Worm (Caenorhabditis elegans) whole organism, young adult: Measurements from ENCODE around the gene malt-1.

Experiments used
- B0019.2 ChIP-seq: fragments of 200-800 bp; sonication (Bioruptor generic); conservative IDR thresholded peaks from 2 replicates; pipeline ENCODE4 v1.3.6; 2022; ENCODE audit warnings: missing genetic modification reagents, missing genetic modification characterization, missing compliant biosample characterization
- B0035.1 ChIP-seq: sonication (generic microtip); optimal IDR thresholded peaks from 2 replicates; lab custom pipeline; 2016; ENCODE audit warnings: missing genetic modification characterization, mild to moderate bottlenecking, missing compliant biosample characterization, missing genotype, missing genetic modification reagents
- T26A5.8 ChIP-seq: sonication (generic microtip); optimal IDR thresholded peaks from 2 replicates; lab custom pipeline; 2016; ENCODE audit warnings: missing genetic modification characterization, missing compliant biosample characterization
- Y53G8AR.9 ChIP-seq: fragments of 200-800 bp; sonication (Bioruptor generic); conservative IDR thresholded peaks from 2 replicates; pipeline ENCODE4 v1.3.6; 2022; ENCODE audit warnings: missing genetic modification reagents, missing genetic modification characterization, missing compliant biosample characterization
- Y56A3A.18 ChIP-seq: fragments of 200-800 bp; sonication (Bioruptor generic); IDR thresholded peaks from 2 replicates; pipeline ENCODE4 v1.3.6; 2022; ENCODE audit warnings: missing genetic modification reagents, missing genetic modification characterization, missing compliant biosample characterization
- Y79H2A.3 ChIP-seq: fragments of 200-800 bp; sonication (Bioruptor generic); conservative IDR thresholded peaks from 2 replicates; pipeline ENCODE4 v1.3.6; 2022; ENCODE audit warnings: missing genetic modification reagents, missing genetic modification characterization, missing compliant biosample characterization
- Y95B8A.8 ChIP-seq: fragments of 200-800 bp; sonication (Bioruptor generic); IDR thresholded peaks from 2 replicates; pipeline ENCODE4 v1.3.6; 2022; ENCODE audit warnings: missing genetic modification reagents, missing genetic modification characterization, missing compliant biosample characterization
- ZK185.1 ChIP-seq: sonication (generic microtip); optimal IDR thresholded peaks from 2 replicates; lab custom pipeline; 2016; ENCODE audit warnings: mild to moderate bottlenecking, missing genetic modification characterization, missing compliant biosample characterization; ENCODE audit not compliant: poor library complexity, severe bottlenecking
- ama-1 ChIP-seq, 3 experiments: fragments of 150-350 bp in 1 of 3; sonication (generic microtip) in 2 of 3; optimal IDR thresholded peaks; 2 replicates each; lab custom pipeline; 2014 to 2018; ENCODE audit warnings: missing biosample characterization in 2 of 3, missing genetic modification characterization in 2 of 3, missing genetic modification reagents in 2 of 3
- aptf-3 ChIP-seq: fragments of 200-800 bp; sonication (Bioruptor generic); IDR thresholded peaks from 2 replicates; pipeline ENCODE4 v1.3.6; 2022; ENCODE audit warnings: missing genetic modification characterization, missing compliant biosample characterization
- atf-7 ChIP-seq: sonication (generic microtip); optimal IDR thresholded peaks from 2 replicates; lab custom pipeline; 2017; ENCODE audit warnings: mild to moderate bottlenecking, missing genetic modification characterization, missing compliant biosample characterization
- athp-1 ChIP-seq: sonication (generic microtip); optimal IDR thresholded peaks from 2 replicates; lab custom pipeline; 2017; ENCODE audit warnings: mild to moderate bottlenecking, missing genetic modification characterization, missing compliant biosample characterization
- attf-3 ChIP-seq: fragments of 200-800 bp; sonication (Bioruptor generic); conservative IDR thresholded peaks from 2 replicates; pipeline ENCODE4 v1.3.6; 2022; ENCODE audit warnings: missing genetic modification reagents, missing genetic modification characterization, missing compliant biosample characterization
- bed-2 ChIP-seq: fragments of 200-800 bp; sonication (Bioruptor generic); IDR thresholded peaks from 2 replicates; pipeline ENCODE4 v1.3.6; 2022; ENCODE audit warnings: missing genetic modification reagents, missing genetic modification characterization, missing compliant biosample characterization
- ceh-27 ChIP-seq: fragments of 200-800 bp; sonication (Bioruptor generic); optimal IDR thresholded peaks from 2 replicates; lab custom pipeline; 2018; ENCODE audit warnings: mild to moderate bottlenecking, missing genetic modification characterization, moderate library complexity, missing compliant biosample characterization
- ceh-40 ChIP-seq: fragments of 200-800 bp; sonication (Bioruptor generic); IDR thresholded peaks from 2 replicates; pipeline ENCODE4 v1.3.6; 2022; ENCODE audit warnings: missing genetic modification characterization, missing compliant biosample characterization
- ceh-58 ChIP-seq: fragments of 200-800 bp; sonication (Bioruptor generic); IDR thresholded peaks from 2 replicates; pipeline ENCODE4 v1.3.6; 2022; ENCODE audit warnings: missing genetic modification characterization, missing compliant biosample characterization
- ceh-91 ChIP-seq: fragments of 200-800 bp; sonication (Bioruptor generic); IDR thresholded peaks from 2 replicates; pipeline ENCODE4 v1.3.6; 2022; ENCODE audit warnings: missing genetic modification reagents, missing genetic modification characterization, missing compliant biosample characterization
- dpff-1 ChIP-seq: sonication (generic microtip); optimal IDR thresholded peaks from 2 replicates; lab custom pipeline; 2017; ENCODE audit warnings: mild to moderate bottlenecking, missing genetic modification characterization, missing compliant biosample characterization
- egl-44 ChIP-seq: fragments of 200-800 bp; sonication (Bioruptor generic); IDR thresholded peaks from 2 replicates; pipeline ENCODE4 v1.3.6; 2022; ENCODE audit warnings: missing genetic modification reagents, missing genetic modification characterization, missing compliant biosample characterization
- egrh-3 ChIP-seq: fragments of 200-800 bp; sonication (Bioruptor generic); IDR thresholded peaks from 2 replicates; pipeline ENCODE4 v1.3.6; 2022; ENCODE audit warnings: missing genetic modification reagents, missing genetic modification characterization, missing compliant biosample characterization
- ekl-4 ChIP-seq: fragments of 200-800 bp; sonication (Bioruptor generic); IDR thresholded peaks from 2 replicates; pipeline ENCODE4 v1.3.6; 2022; ENCODE audit warnings: missing genetic modification reagents, missing genetic modification characterization, missing compliant biosample characterization
- let-607 ChIP-seq, 2 experiments: fragments of 200-800 bp in 1 of 2; sonication (Bioruptor generic) in 1 of 2; sonication (generic microtip) in 1 of 2; optimal IDR thresholded peaks; 2 replicates each; lab custom pipeline; 2016 to 2018; ENCODE audit warnings: mild to moderate bottlenecking in 2 of 2, missing compliant biosample characterization in 2 of 2, missing genetic modification characterization in 2 of 2, moderate library complexity in 2 of 2, missing genotype in 1 of 2
- lsy-27 ChIP-seq: sonication (generic microtip); optimal IDR thresholded peaks from 2 replicates; lab custom pipeline; 2017; ENCODE audit warnings: missing genetic modification characterization, mild to moderate bottlenecking, missing compliant biosample characterization, antibody characterized with exemption, missing genotype, borderline replicate concordance; ENCODE audit not compliant: insufficient read depth
- mes-4 ChIP-seq: sonication (generic microtip); optimal IDR thresholded peaks from 2 replicates; lab custom pipeline; 2016; ENCODE audit warnings: missing genotype, missing genetic modification characterization, missing compliant biosample characterization
- nfya-1 ChIP-seq: sonication (generic microtip); optimal IDR thresholded peaks from 2 replicates; lab custom pipeline; 2017; ENCODE audit warnings: antibody characterized with exemption, missing compliant biosample characterization, missing genetic modification characterization, borderline replicate concordance; ENCODE audit not compliant: insufficient read depth
- nhr-179 ChIP-seq: sonication (generic microtip); optimal IDR thresholded peaks from 2 replicates; lab custom pipeline; 2016; ENCODE audit warnings: mild to moderate bottlenecking, missing genetic modification characterization, missing compliant biosample characterization
- nhr-27 ChIP-seq: fragments of 200-800 bp; sonication (Bioruptor generic); optimal IDR thresholded peaks from 2 replicates; lab custom pipeline; 2018; ENCODE audit warnings: mild to moderate bottlenecking, missing genetic modification characterization, moderate library complexity, missing compliant biosample characterization
- pha-4 ChIP-seq: fragments of 150-350 bp; sonication (generic microtip); optimal IDR thresholded peaks from 2 replicates; lab custom pipeline; 2014; ENCODE audit warnings: missing biosample characterization, missing genetic modification reagents, missing genetic modification characterization
- sdz-38 ChIP-seq: sonication (generic microtip); optimal IDR thresholded peaks from 2 replicates; lab custom pipeline; 2016; ENCODE audit warnings: missing genotype, missing genetic modification characterization, missing compliant biosample characterization
- sea-2 ChIP-seq: fragments of 200-800 bp; sonication (Bioruptor generic); IDR thresholded peaks from 2 replicates; pipeline ENCODE4 v1.3.6; 2022; ENCODE audit warnings: missing genetic modification characterization, missing compliant biosample characterization
- zfh-2 ChIP-seq: fragments of 200-800 bp; sonication (Bioruptor generic); conservative IDR thresholded peaks from 2 replicates; pipeline ENCODE4 v1.3.6; 2022; ENCODE audit warnings: missing genetic modification reagents, missing genetic modification characterization, missing compliant biosample characterization
- ztf-18 ChIP-seq: sonication (generic microtip); optimal IDR thresholded peaks from 2 replicates; lab custom pipeline; 2016; ENCODE audit warnings: missing genotype, mild to moderate bottlenecking, missing genetic modification characterization, missing compliant biosample characterization
- ztf-22 ChIP-seq: fragments of 200-800 bp; sonication (Bioruptor generic); optimal IDR thresholded peaks from 2 replicates; lab custom pipeline; 2018; ENCODE audit warnings: mild to moderate bottlenecking, missing genetic modification characterization, moderate library complexity, missing compliant biosample characterization
- ztf-3 ChIP-seq: fragments of 200-800 bp; sonication (Bioruptor generic); optimal IDR thresholded peaks from 2 replicates; lab custom pipeline; 2018; ENCODE audit warnings: mild to moderate bottlenecking, missing genetic modification characterization, missing compliant biosample characterization

Gene malt-1

DNA sequence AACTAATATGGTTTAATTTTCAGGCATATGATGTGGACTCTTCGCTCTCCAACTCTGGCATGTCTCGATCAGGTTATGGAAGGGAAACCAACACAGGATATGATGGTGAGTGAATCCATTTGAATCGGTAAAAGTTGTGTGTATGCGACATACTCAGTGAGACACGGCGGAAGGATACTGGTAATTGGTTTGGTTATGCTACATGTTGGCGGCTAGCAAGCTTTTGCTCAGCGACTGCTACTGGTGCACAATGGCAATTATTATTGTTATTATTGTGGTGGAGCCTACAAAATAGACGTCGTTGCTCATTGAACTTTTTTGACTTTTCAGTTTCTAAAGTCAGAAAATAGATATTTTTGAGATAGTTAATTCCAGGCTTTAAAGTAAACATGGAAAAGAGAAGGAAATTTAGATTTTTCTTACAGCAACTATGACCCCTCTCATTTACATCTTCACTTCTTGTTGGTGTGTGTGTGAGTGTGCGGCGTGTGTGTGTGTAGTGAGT, 10.3 kb downstream of the malt-1 start:
- TF ChIP-seq ztf-3 (GFP tag; lab: Kevin White, UChicago) (no peak), T26A5.8 (tag; lab: Kevin White, UChicago) (no peak), ama-1 (optimal IDR thresholded peaks at IDR 0.05; lab: Kevin White, UChicago) (no peak), ama-1 (GFP tag; optimal IDR thresholded peaks at IDR 0.05; lab: Kevin White, UChicago) (no peak), atf-7 (tag; lab: Kevin White, UChicago) (no peak), let-607 (tag; optimal IDR thresholded peaks at IDR 0.05; lab: Kevin White, UChicago) (no peak)
- TF ChIP-seq, all 124 proteins: peak for 0

- TF ChIP-seq nhr-27 (tag; lab: Kevin White, UChicago) (no peak), B0019.2 (no peak), Y56A3A.18 (GFP tag; lab: Robert Waterston, UW) (no peak), lsy-27 (tag; lab: Kevin White, UChicago) (no peak), Y53G8AR.9 (GFP tag; lab: Robert Waterston, UW) (no peak), B0035.1 (tag; lab: Kevin White, UChicago) (no peak), egrh-3 (GFP tag; lab: Robert Waterston, UW) (no peak), ceh-27 (GFP tag; lab: Kevin White, UChicago) (no peak), athp-1 (tag; lab: Kevin White, UChicago) (no peak), Y79H2A.3 (GFP tag; lab: Robert Waterston, UW) (no peak), zfh-2 (no peak), ekl-4 (GFP tag; lab: Robert Waterston, UW) (no peak), dpff-1 (no peak), pha-4 (tag; lab: Kevin White, UChicago) (no peak), sea-2 (GFP tag; lab: Robert Waterston, UW) (no peak), ztf-18 (tag; lab: Kevin White, UChicago) (no peak), nfya-1 (tag; lab: Kevin White, UChicago) (no peak), mes-4 (tag; lab: Kevin White, UChicago) (no peak)
Observed at ce11 chrII:6939873-6940272, 11.2 kb downstream of the malt-1 start.

DNA sequence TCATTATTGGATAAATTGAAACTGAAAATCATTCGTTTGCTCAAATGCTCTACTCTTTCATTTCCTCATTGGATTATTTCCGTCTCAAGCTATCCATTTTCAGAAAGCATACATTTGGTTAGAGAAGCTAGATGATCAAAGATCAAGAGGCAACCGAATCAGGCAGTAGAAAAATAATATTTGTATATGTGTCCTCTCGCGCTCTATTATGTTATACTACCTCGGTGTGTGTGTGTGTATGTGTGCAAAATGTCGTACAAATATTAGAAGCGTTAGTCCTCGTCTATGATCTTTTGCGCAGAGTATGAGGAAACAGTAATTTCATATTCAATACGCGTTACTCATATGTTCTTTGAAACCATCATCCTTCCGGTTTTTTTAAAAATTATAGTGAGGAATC, 14.0 kb downstream of the malt-1 start:
- TF ChIP-seq attf-3 (GFP tag; lab: Robert Waterston, UW): no peak
- TF ChIP-seq ztf-22 (GFP tag; lab: Kevin White, UChicago): no peak
- no peak for TF ChIP-seq ztf-3 (GFP tag; lab: Kevin White, UChicago)
- no peak for TF ChIP-seq ceh-27 (GFP tag; lab: Kevin White, UChicago)
- TF ChIP-seq bed-2: no peak
- no peak for TF ChIP-seq ceh-40 (GFP tag; lab: Robert Waterston, UW)
- TF ChIP-seq nhr-179 (tag; lab: Kevin White, UChicago): no peak
- no peak for TF ChIP-seq ZK185.1
- TF ChIP-seq sea-2 (GFP tag; lab: Robert Waterston, UW): no peak
- TF ChIP-seq Y79H2A.3 (GFP tag; lab: Robert Waterston, UW): no peak
- TF ChIP-seq sdz-38 (tag; lab: Kevin White, UChicago): no peak
- no peak for TF ChIP-seq egl-44 (GFP tag; lab: Robert Waterston, UW)
- no peak for TF ChIP-seq ceh-58 (GFP tag; lab: Robert Waterston, UW)
- no peak for TF ChIP-seq aptf-3 (GFP tag; lab: Robert Waterston, UW)
- TF ChIP-seq ceh-91 (GFP tag; lab: Robert Waterston, UW): no peak
- no peak for TF ChIP-seq Y95B8A.8 (GFP tag; lab: Robert Waterston, UW)
